Worm (Caenorhabditis elegans) whole organism, L2 larva: ENCODE results near the gene unc-32.

Experiments
- egl-27 ChIP-seq: sonication (generic microtip); optimal IDR thresholded peaks from 3 replicates; lab custom pipeline; 2017; ENCODE audit warnings: missing biosample characterization, missing genetic modification reagents, missing genetic modification characterization
- fos-1 ChIP-seq: fragments of 150-350 bp; optimal IDR thresholded peaks from 2 replicates; lab custom pipeline; 2014; ENCODE audit warnings: missing biosample characterization, missing genetic modification characterization
- lsy-2 ChIP-seq, 2 experiments: fragments of 150-350 bp in 1 of 2; sonication (generic microtip) in 1 of 2; optimal IDR thresholded peaks; 2 replicates each; lab custom pipeline; 2014 to 2017; ENCODE audit warnings: missing biosample characterization in 2 of 2, missing genetic modification characterization in 2 of 2
- mdl-1 ChIP-seq, 2 experiments: fragments of 150-350 bp in 1 of 2; sonication (generic microtip) in 1 of 2; optimal IDR thresholded peaks; 2 replicates each; lab custom pipeline; 2017; ENCODE audit warnings: missing biosample characterization in 2 of 2, missing genetic modification characterization in 2 of 2
- nhr-25 ChIP-seq: fragments of 150-350 bp; sonication (generic microtip); optimal IDR thresholded peaks from 3 replicates; lab custom pipeline; 2014; ENCODE audit warnings: missing biosample characterization, missing genetic modification characterization
- unc-39 ChIP-seq: fragments of 150-350 bp; optimal IDR thresholded peaks from 2 replicates; lab custom pipeline; 2014; ENCODE audit warnings: missing biosample characterization, missing genetic modification characterization
- ztf-11 ChIP-seq: sonication (generic microtip); optimal IDR thresholded peaks from 2 replicates; lab custom pipeline; 2017; ENCODE audit warnings: missing biosample characterization, missing genetic modification characterization

ce11 chrIII:8919784-8920183 lies 14.4 kb downstream of the unc-32 start, which contains the start of gene ZK637.15:
- no peak for TF ChIP-seq egl-27 (tag; lab: Kevin White, UChicago)
- TF ChIP-seq fos-1 (tag; lab: Kevin White, UChicago), result no peak
- TF ChIP-seq mdl-1 (tag; optimal IDR thresholded peaks at IDR 0.05; lab: Kevin White, UChicago), result no peak
- no peak for TF ChIP-seq ztf-11
- no peak for TF ChIP-seq unc-39
- no peak for TF ChIP-seq lsy-2 (tag; optimal IDR thresholded peaks at IDR 0.05; lab: Kevin White, UChicago)
- no peak for TF ChIP-seq nhr-25
